Worm (Caenorhabditis elegans) whole organism, mixed stage, embryonic: ENCODE measurements around the gene W02A2.5.

Experiments
- blmp-1 ChIP-seq: fragments of 150-350 bp; optimal IDR thresholded peaks from 2 replicates; lab custom pipeline; 2014; ENCODE audit warnings: missing biosample characterization, missing genetic modification characterization
- cnd-1 ChIP-seq: fragments of 200-800 bp; sonication (Bioruptor generic); optimal IDR thresholded peaks from 2 replicates; lab custom pipeline; 2018; ENCODE audit warnings: mild to moderate bottlenecking, missing genetic modification characterization, missing compliant biosample characterization
- drap-1 ChIP-seq: fragments of 200-800 bp; sonication (Bioruptor generic); optimal IDR thresholded peaks from 3 replicates; lab custom pipeline; 2018; ENCODE audit warnings: mild to moderate bottlenecking, missing genetic modification characterization, missing compliant biosample characterization
- elt-3 ChIP-seq: fragments of 150-350 bp; optimal IDR thresholded peaks from 2 replicates; lab custom pipeline; 2014; ENCODE audit warnings: missing biosample characterization, missing genetic modification characterization
- nhr-2 ChIP-seq: fragments of 150-350 bp; optimal IDR thresholded peaks from 2 replicates; lab custom pipeline; 2014; ENCODE audit warnings: missing biosample characterization, missing genetic modification characterization
- nhr-76 ChIP-seq: sonication (generic microtip); optimal IDR thresholded peaks from 2 replicates; lab custom pipeline; 2017; ENCODE audit warnings: missing biosample characterization, missing genetic modification characterization
- pha-4 ChIP-seq: fragments of 150-350 bp; optimal IDR thresholded peaks from 2 replicates; lab custom pipeline; 2018; ENCODE audit warnings: missing biosample characterization, missing genetic modification reagents, missing genetic modification characterization
- unc-120 ChIP-seq: sonication (generic microtip); optimal IDR thresholded peaks from 2 replicates; lab custom pipeline; 2017; ENCODE audit warnings: missing genetic modification characterization, missing compliant biosample characterization; ENCODE audit not compliant: poor library complexity, severe bottlenecking
- unc-39 ChIP-seq: fragments of 150-350 bp; optimal IDR thresholded peaks from 2 replicates; lab custom pipeline; 2014; ENCODE audit warnings: missing biosample characterization, missing genetic modification characterization
- unc-62 ChIP-seq: fragments of 150-350 bp; optimal IDR thresholded peaks from 2 replicates; lab custom pipeline; 2014; ENCODE audit warnings: missing biosample characterization, missing genetic modification reagents, missing genetic modification characterization

- TF ChIP-seq unc-120 (tag; lab: Kevin White, UChicago) (no peak), blmp-1 (no peak), nhr-76 (no peak), drap-1 (GFP tag; lab: Kevin White, UChicago) (no peak), pha-4 (tag; lab: Kevin White, UChicago) (no peak), elt-3 (tag; lab: Kevin White, UChicago) (no peak), nhr-2 (tag; lab: Kevin White, UChicago) (no peak), unc-39 (tag; lab: Kevin White, UChicago) (no peak), cnd-1 (tag; lab: Kevin White, UChicago) (no peak), unc-62 (GFP tag; lab: Kevin White, UChicago) (no peak)
Measured at ce11 chrIV:13300591-13300990, 42.1 kb upstream of the W02A2.5 start, which contains the start of gene csn-6.
